Worm (Caenorhabditis elegans): ENCODE results near the gene T19C4.1.

The T19C4.1 gene

ce11 chrV:11149405-11149804, at the start of gene T19C4.1:
TSS of gene T19C4.1 (plus strand) at chrV:11149705.
- TF ChIP-seq unc-39 (tag; optimal IDR thresholded peaks at IDR 0.05) (no peak), tra-1 (GFP tag; IDR thresholded peaks at IDR 0.05) (no peak), rbr-2 (tag; optimal IDR thresholded peaks at IDR 0.05) (no peak), ceh-20 (GFP tag; IDR thresholded peaks at IDR 0.05) (no peak), nhr-10 (tag; optimal IDR thresholded peaks at IDR 0.05) (no peak), ceh-44 (GFP tag; IDR thresholded peaks at IDR 0.05) (no peak), pqm-1 (tag; optimal IDR thresholded peaks at IDR 0.05) (no peak), R02D3.7 (tag; optimal IDR thresholded peaks at IDR 0.05) (no peak), cey-2 (tag; optimal IDR thresholded peaks at IDR 0.05; ENCODE audit: borderline replicate concordance, insufficient read depth) (no peak), zip-2 (tag; optimal IDR thresholded peaks at IDR 0.05) (no peak), php-3 (GFP tag; IDR thresholded peaks at IDR 0.05) (no peak), daf-8 (GFP tag; IDR thresholded peaks at IDR 0.05) (no peak), ceh-32 (tag; optimal IDR thresholded peaks at IDR 0.05; ENCODE audit: poor library complexity) (no peak), hmg-1.1 (GFP tag; IDR thresholded peaks at IDR 0.05) (no peak), ceh-62 (tag; optimal IDR thresholded peaks at IDR 0.05) (no peak), attf-4 (tag; optimal IDR thresholded peaks at IDR 0.05) (no peak), arid-1 (GFP tag; conservative IDR thresholded peaks at IDR 0.05) (no peak), madf-9 (GFP tag; conservative IDR thresholded peaks at IDR 0.05) (no peak)

ce11 chrV:11104408-11104807, 45.1 kb upstream of the T19C4.1 start:
- TF ChIP-seq nhr-11 (tag; optimal IDR thresholded peaks at IDR 0.05) (no peak), unc-62 (GFP tag; optimal IDR thresholded peaks at IDR 0.05 in 1 of 2) (peak in 1 of 2 experiments; percentile 90), unc-62 (tag; optimal IDR thresholded peaks at IDR 0.05) (no peak), nhr-25 (tag; optimal IDR thresholded peaks at IDR 0.05; ENCODE audit: borderline replicate concordance, insufficient read depth) (no peak), cey-2 (tag; optimal IDR thresholded peaks at IDR 0.05; ENCODE audit: borderline replicate concordance, insufficient read depth) (no peak)

- TF ChIP-seq aha-1 (tag): peak; percentile 58
Observed at ce11 chrV:11109647-11110046, 39.9 kb upstream of the T19C4.1 start, which contains the start of gene Y42A5A.5. TSS of gene Y42A5A.5 (minus strand) at chrV:11109747.

ce11 chrV:11113041-11113574, 36.4 kb upstream of the T19C4.1 start, which contains the start of gene erfa-3:
TSS of gene erfa-3 (minus strand) at chrV:11113091.
- no peak; the same call in 1 of the 2 replicates for TF ChIP-seq ctbp-1 (GFP tag; IDR thresholded peaks at IDR 0.05)
- TF ChIP-seq unc-130 (GFP tag; optimal IDR thresholded peaks at IDR 0.05): peak; percentile 75
- TF ChIP-seq fkh-10 (GFP tag; optimal IDR thresholded peaks at IDR 0.05): no peak
- no peak for TF ChIP-seq daf-12 (tag; optimal IDR thresholded peaks at IDR 0.05)
- no peak for TF ChIP-seq F26F4.8 (GFP tag; conservative IDR thresholded peaks at IDR 0.05)
- TF ChIP-seq hif-1 (tag; optimal IDR thresholded peaks at IDR 0.05): peak in 1 of 2 experiments; percentile 56
- TF ChIP-seq D1046.2 (GFP tag; IDR thresholded peaks at IDR 0.05): no peak
- TF ChIP-seq dve-1 (tag; optimal IDR thresholded peaks at IDR 0.05; ENCODE audit: insufficient read depth): peak; percentile 77
- TF ChIP-seq zip-2 (tag; optimal IDR thresholded peaks at IDR 0.05): peak; percentile 26
- no peak for TF ChIP-seq zfp-3 (GFP tag; conservative IDR thresholded peaks at IDR 0.05)
- TF ChIP-seq sdz-12 (GFP tag; optimal IDR thresholded peaks at IDR 0.05): no peak
- TF ChIP-seq mxl-2 (GFP tag; conservative IDR thresholded peaks at IDR 0.05): no peak
- no peak for TF ChIP-seq egl-43 (GFP tag; IDR thresholded peaks at IDR 0.05)
- no peak for TF ChIP-seq unc-39 (tag; optimal IDR thresholded peaks at IDR 0.05)
- no peak for TF ChIP-seq tra-1 (GFP tag; IDR thresholded peaks at IDR 0.05)
- no peak for TF ChIP-seq ceh-82 (tag; optimal IDR thresholded peaks at IDR 0.05)
- no peak for TF ChIP-seq dmd-9 (GFP tag; IDR thresholded peaks at IDR 0.05)
- TF ChIP-seq lin-38 (GFP tag; IDR thresholded peaks at IDR 0.05): peak; percentile 69
- no peak for TF ChIP-seq saeg-2 (GFP tag; IDR thresholded peaks at IDR 0.05)
- no peak; the same call in 1 of the 2 replicates for TF ChIP-seq ceh-44 (GFP tag; IDR thresholded peaks at IDR 0.05)
- TF ChIP-seq daf-16 (GFP tag; optimal IDR thresholded peaks at IDR 0.05): peak in 1 of 2 experiments; percentile 24
- peak; percentile 64 for TF ChIP-seq daf-16 (tag; optimal IDR thresholded peaks at IDR 0.05)
- TF ChIP-seq snpc-1.2 (GFP tag; IDR thresholded peaks at IDR 0.05): no peak
- peak; percentile 43; the same call in 1 of the 2 replicates for TF ChIP-seq php-3 (GFP tag; IDR thresholded peaks at IDR 0.05)
- 0 out of 2 replicates have a peak, but pooled peaks have one; percentile 11 for TF ChIP-seq daf-19 (GFP tag; conservative IDR thresholded peaks at IDR 0.05)
- no peak for TF ChIP-seq snpc-4 (tag; optimal IDR thresholded peaks at IDR 0.05)
- TF ChIP-seq nhr-48 (tag; optimal IDR thresholded peaks at IDR 0.05): peak; percentile 29
- no peak for TF ChIP-seq nhr-111 (GFP tag; optimal IDR thresholded peaks at IDR 0.05)

Data from whole organism, L4 larva.